Fruit fly (Drosophila melanogaster): Measurements from ENCODE around the gene GNBP2.
A peak's percentile ranks its signal among the peaks of the same experiment; 100 is the strongest.

- TF ChIP-seq CG7045 (GFP tag; optimal IDR thresholded peaks at IDR 0.05) (no peak), cic (GFP tag; optimal IDR thresholded peaks at IDR 0.05) (no peak), CG1620 (GFP tag; optimal IDR thresholded peaks at IDR 0.05) (no peak), toe (GFP tag; optimal IDR thresholded peaks at IDR 0.05) (no peak), Hr96 (GFP tag; optimal IDR thresholded peaks at IDR 0.05) (no peak), tj (GFP tag; optimal IDR thresholded peaks at IDR 0.05) (peak; percentile 31), pad (GFP tag; optimal IDR thresholded peaks at IDR 0.05) (no peak), CG11617 (GFP tag; optimal IDR thresholded peaks at IDR 0.05) (no peak)
Observed at dm6 chr3L:18628458-18628857, 46.8 kb downstream of the GNBP2 start.

All from whole organism, adult.